Fruit fly (Drosophila melanogaster) whole organism, embryonic: ENCODE data around the gene CG15742.

Source experiments
- Atf-2 ChIP-seq: fragments of 200-800 bp; sonication (Bioruptor generic); optimal IDR thresholded peaks from 2 replicates; lab custom pipeline; 2016; ENCODE audit warnings: missing biosample characterization, missing genetic modification characterization
- B-H2 ChIP-seq: fragments of 200-800 bp; sonication (Bioruptor generic); optimal IDR thresholded peaks from 2 replicates; lab custom pipeline; 2018; ENCODE audit warnings: missing biosample characterization, mild to moderate bottlenecking, missing genetic modification characterization
- CG12104 ChIP-seq: fragments of 200-800 bp; sonication (Bioruptor generic); optimal IDR thresholded peaks from 3 replicates; lab custom pipeline; 2016; ENCODE audit warnings: missing biosample characterization, missing genetic modification characterization
- CG12299 ChIP-seq: fragments of 200-800 bp; sonication (Bioruptor generic); optimal IDR thresholded peaks from 2 replicates; lab custom pipeline; 2018; ENCODE audit warnings: missing biosample characterization, mild to moderate bottlenecking, missing genetic modification characterization
- CG12391 ChIP-seq: fragments of 200-800 bp; sonication (Bioruptor generic); optimal IDR thresholded peaks from 3 replicates; lab custom pipeline; 2018; ENCODE audit warnings: missing biosample characterization, mild to moderate bottlenecking, missing genetic modification characterization, moderate library complexity
- CG12659 ChIP-seq: fragments of 200-800 bp; sonication (Bioruptor generic); optimal IDR thresholded peaks from 3 replicates; lab custom pipeline; 2017; ENCODE audit warnings: mild to moderate bottlenecking, missing biosample characterization, missing genetic modification reagents, missing genetic modification characterization
- CG13123 ChIP-seq: fragments of 200-800 bp; sonication (Bioruptor generic); optimal IDR thresholded peaks from 2 replicates; lab custom pipeline; 2016; ENCODE audit warnings: missing biosample characterization, missing genetic modification characterization
- CG13287 ChIP-seq: fragments of 200-800 bp; sonication (Bioruptor generic); IDR thresholded peaks from 2 replicates; pipeline ENCODE4 v1.3.6; 2022; ENCODE audit warnings: missing biosample characterization, missing genetic modification characterization; ENCODE audit not compliant: partially characterized antibody
- CG15696 ChIP-seq: fragments of 200-800 bp; sonication (Bioruptor generic); optimal IDR thresholded peaks from 2 replicates; lab custom pipeline; 2019; ENCODE audit warnings: missing biosample characterization, mild to moderate bottlenecking, missing genetic modification characterization, moderate library complexity
- CG17612 ChIP-seq: fragments of 200-800 bp; sonication (Bioruptor generic); IDR thresholded peaks from 2 replicates; pipeline ENCODE4 v1.3.6; 2022; ENCODE audit warnings: missing biosample characterization, missing genetic modification characterization
- CG18619 ChIP-seq: fragments of 200-800 bp; sonication (Bioruptor generic); optimal IDR thresholded peaks from 3 replicates; lab custom pipeline; 2017; ENCODE audit warnings: missing biosample characterization, mild to moderate bottlenecking, missing genetic modification characterization
- CG32772 ChIP-seq: fragments of 200-800 bp; sonication (Bioruptor generic); IDR thresholded peaks from 2 replicates; pipeline ENCODE4 v1.3.6; 2022; ENCODE audit warnings: missing biosample characterization, missing genetic modification characterization
- CG3838 ChIP-seq: fragments of 200-800 bp; sonication (Bioruptor generic); optimal IDR thresholded peaks from 3 replicates; lab custom pipeline; 2016; ENCODE audit warnings: missing biosample characterization, missing genetic modification characterization
- CG5245 ChIP-seq: fragments of 200-800 bp; sonication (Bioruptor generic); optimal IDR thresholded peaks from 3 replicates; lab custom pipeline; 2016; ENCODE audit warnings: missing biosample characterization, missing genetic modification characterization
- CG6272 ChIP-seq: fragments of 200-800 bp; sonication (Bioruptor generic); IDR thresholded peaks from 2 replicates; pipeline ENCODE4 v1.3.6; 2022; ENCODE audit warnings: missing biosample characterization, missing genetic modification characterization
- CG6765 ChIP-seq: fragments of 200-800 bp; sonication (Bioruptor generic); optimal IDR thresholded peaks from 3 replicates; lab custom pipeline; 2017; ENCODE audit warnings: missing biosample characterization, mild to moderate bottlenecking, missing genetic modification characterization
- CG7745 ChIP-seq: fragments of 200-800 bp; sonication (Bioruptor generic); optimal IDR thresholded peaks from 2 replicates; lab custom pipeline; 2018; ENCODE audit warnings: missing biosample characterization, mild to moderate bottlenecking, missing genetic modification characterization, moderate library complexity
- CG8478 ChIP-seq: fragments of >200 bp; optimal IDR thresholded peaks from 2 replicates; lab custom pipeline; 2018
- CG9215 ChIP-seq: fragments of 200-800 bp; sonication (Bioruptor generic); IDR thresholded peaks from 2 replicates; pipeline ENCODE4 v1.3.6; 2022; ENCODE audit warnings: missing biosample characterization, missing genetic modification characterization
- CG9727 ChIP-seq: fragments of 200-800 bp; sonication (Bioruptor generic); optimal IDR thresholded peaks from 3 replicates; lab custom pipeline; 2017; ENCODE audit warnings: missing biosample characterization, mild to moderate bottlenecking, missing genetic modification characterization
- CHES-1-like ChIP-seq: fragments of 200-800 bp; sonication (Bioruptor generic); optimal IDR thresholded peaks from 2 replicates; lab custom pipeline; 2016; ENCODE audit warnings: missing biosample characterization, missing genetic modification characterization
- D19B ChIP-seq: fragments of 200-800 bp; sonication (Bioruptor generic); optimal IDR thresholded peaks from 2 replicates; lab custom pipeline; 2017; ENCODE audit warnings: missing biosample characterization, mild to moderate bottlenecking, missing genetic modification characterization
- Doc2 ChIP-seq: fragments of 200-800 bp; sonication (Bioruptor generic); IDR thresholded peaks from 2 replicates; pipeline ENCODE4 v1.3.6; 2022; ENCODE audit warnings: missing biosample characterization, missing genetic modification characterization
- Dp ChIP-seq: fragments of 200-800 bp; sonication (Bioruptor generic); optimal IDR thresholded peaks from 2 replicates; lab custom pipeline; 2018; ENCODE audit warnings: missing biosample characterization, mild to moderate bottlenecking, missing genetic modification characterization, moderate library complexity
- ERR ChIP-seq: fragments of 200-800 bp; sonication (Bioruptor generic); optimal IDR thresholded peaks from 2 replicates; lab custom pipeline; 2016; ENCODE audit warnings: missing biosample characterization, missing genetic modification characterization
- Hey ChIP-seq: fragments of 200-800 bp; sonication (Bioruptor generic); optimal IDR thresholded peaks from 3 replicates; lab custom pipeline; 2018; ENCODE audit warnings: missing biosample characterization, mild to moderate bottlenecking, missing genetic modification characterization
- Hr51 ChIP-seq, 2 experiments: fragments of 200-800 bp; sonication (Bioruptor generic); optimal IDR thresholded peaks; 2 replicates in 1 of 2; 3 replicates in 1 of 2; lab custom pipeline; 2016 to 2018; ENCODE audit warnings: missing biosample characterization in 2 of 2, missing genetic modification characterization in 2 of 2, mild to moderate bottlenecking in 1 of 2, moderate library complexity in 1 of 2
- Meics ChIP-seq: fragments of 200-800 bp; sonication (Bioruptor generic); optimal IDR thresholded peaks from 2 replicates; lab custom pipeline; 2017; ENCODE audit warnings: missing biosample characterization, mild to moderate bottlenecking, missing genetic modification characterization
- Myb ChIP-seq: fragments of 200-800 bp; sonication (Bioruptor generic); optimal IDR thresholded peaks from 2 replicates; lab custom pipeline; 2016; ENCODE audit warnings: missing biosample characterization, missing genetic modification characterization
- Stat92E ChIP-seq, 3 experiments: fragments of >200 bp in 2 of 3; fragments of 200-800 bp in 1 of 3; sonication (Bioruptor generic) in 1 of 3; optimal IDR thresholded peaks; 2 replicates each; lab custom pipeline; 2017 to 2019; ENCODE audit warnings: missing biosample characterization in 3 of 3, missing genetic modification characterization in 3 of 3, mild to moderate bottlenecking in 1 of 3, moderate library complexity in 1 of 3
- Tbp ChIP-seq: fragments of >200 bp; optimal IDR thresholded peaks from 2 replicates; lab custom pipeline; 2018; ENCODE audit warnings: missing biosample characterization, missing genetic modification characterization
- Usf ChIP-seq: fragments of 200-800 bp; sonication (Bioruptor generic); optimal IDR thresholded peaks from 2 replicates; lab custom pipeline; 2017; ENCODE audit warnings: missing genotype, missing biosample characterization, missing genetic modification characterization
- Xbp1 ChIP-seq: fragments of 200-800 bp; sonication (Bioruptor generic); optimal IDR thresholded peaks from 3 replicates; lab custom pipeline; 2016; ENCODE audit warnings: missing biosample characterization, mild to moderate bottlenecking, missing genetic modification characterization
- bigmax ChIP-seq: fragments of 200-800 bp; sonication (Bioruptor generic); optimal IDR thresholded peaks from 2 replicates; lab custom pipeline; 2018; ENCODE audit warnings: missing biosample characterization, mild to moderate bottlenecking, missing genetic modification characterization
- ci ChIP-seq: fragments of 200-800 bp; sonication (Bioruptor generic); IDR thresholded peaks from 3 replicates; pipeline ENCODE4 v1.3.6; 2022; ENCODE audit warnings: missing biosample characterization, missing genetic modification characterization
- cwo ChIP-seq: fragments of 200-800 bp; sonication (Bioruptor generic); optimal IDR thresholded peaks from 3 replicates; lab custom pipeline; 2017; ENCODE audit warnings: missing biosample characterization, missing genetic modification characterization, mild to moderate bottlenecking, moderate library complexity, missing genetic modification reagents
- dan ChIP-seq: fragments of 200-800 bp; sonication (Bioruptor generic); IDR thresholded peaks from 2 replicates; pipeline ENCODE4 v1.3.6; 2022; ENCODE audit warnings: missing biosample characterization, missing genetic modification characterization
- en ChIP-seq: fragments of 200-800 bp; sonication (Bioruptor generic); optimal IDR thresholded peaks from 2 replicates; lab custom pipeline; 2016; ENCODE audit warnings: missing biosample characterization, missing genetic modification characterization
- hkb ChIP-seq, 2 experiments: fragments of 200-800 bp in 1 of 2; fragments of >200 bp in 1 of 2; sonication (Bioruptor generic) in 1 of 2; IDR thresholded peaks in 1 of 2; optimal IDR thresholded peaks in 1 of 2; 2 replicates each; pipeline versions ENCODE4 v1.3.6 to Lab custom; 2017 to 2022; ENCODE audit warnings: missing biosample characterization in 1 of 2, missing genetic modification characterization in 1 of 2
- jigr1 ChIP-seq: fragments of 200-800 bp; sonication (Bioruptor generic); IDR thresholded peaks from 3 replicates; pipeline ENCODE4 v1.3.6; 2022; ENCODE audit warnings: missing biosample characterization, missing genetic modification characterization
- lola ChIP-seq, 3 experiments: fragments of >200 bp in 2 of 3; fragments of 200-800 bp in 1 of 3; sonication (Bioruptor generic) in 1 of 3; optimal IDR thresholded peaks; 2 replicates each; lab custom pipeline; 2017 to 2019; ENCODE audit warnings: missing biosample characterization in 3 of 3, missing genetic modification characterization in 3 of 3, mild to moderate bottlenecking in 1 of 3, moderate library complexity in 1 of 3
- peb ChIP-seq: fragments of 200-800 bp; sonication (Bioruptor generic); IDR thresholded peaks from 2 replicates; pipeline ENCODE4 v1.3.6; 2022; ENCODE audit warnings: missing biosample characterization, missing genetic modification characterization
- pros ChIP-seq: fragments of 200-800 bp; sonication (Bioruptor generic); optimal IDR thresholded peaks from 3 replicates; lab custom pipeline; 2019; ENCODE audit warnings: missing biosample characterization, mild to moderate bottlenecking, missing genetic modification characterization, moderate library complexity
- slbo ChIP-seq: fragments of 200-800 bp; sonication (Bioruptor generic); IDR thresholded peaks from 2 replicates; pipeline ENCODE4 v1.3.6; 2022; ENCODE audit warnings: missing biosample characterization, missing genetic modification characterization
- tio ChIP-seq: fragments of 200-800 bp; sonication (Bioruptor generic); optimal IDR thresholded peaks from 2 replicates; lab custom pipeline; 2017; ENCODE audit warnings: missing biosample characterization, missing genetic modification characterization, inconsistent platforms
- tna ChIP-seq: fragments of 200-800 bp; sonication (Bioruptor generic); IDR thresholded peaks from 2 replicates; pipeline ENCODE4 v1.3.6; 2022; ENCODE audit warnings: missing biosample characterization, missing genetic modification characterization; ENCODE audit not compliant: partially characterized antibody
- trem ChIP-seq: fragments of 200-800 bp; optimal IDR thresholded peaks from 3 replicates; lab custom pipeline; 2019; ENCODE audit warnings: missing biosample characterization, mild to moderate bottlenecking, missing genetic modification characterization, moderate library complexity
- unpg ChIP-seq: fragments of 200-800 bp; sonication (Bioruptor generic); optimal IDR thresholded peaks from 3 replicates; lab custom pipeline; 2018; ENCODE audit warnings: missing biosample characterization, mild to moderate bottlenecking, missing genetic modification characterization, moderate library complexity
- vnd ChIP-seq: fragments of 200-800 bp; sonication (Bioruptor generic); IDR thresholded peaks from 3 replicates; pipeline ENCODE4 v1.3.6; 2022; ENCODE audit warnings: missing biosample characterization, missing genetic modification characterization; ENCODE audit not compliant: partially characterized antibody
- z ChIP-seq: fragments of 200-800 bp; sonication (Bioruptor generic); IDR thresholded peaks from 3 replicates; pipeline ENCODE4 v1.3.6; 2022; ENCODE audit warnings: missing biosample characterization, missing genetic modification characterization
- zfh1 ChIP-seq: fragments of 200-800 bp; sonication (Bioruptor generic); IDR thresholded peaks from 3 replicates; pipeline ENCODE4 v1.3.6; 2022; ENCODE audit warnings: missing biosample characterization, missing genetic modification characterization

Gene CG15742

dm6 chrX:13258757-13259067 is 417 bp upstream of the CG15742 start, which contains the start of gene comt (continued):
- TF ChIP-seq CG12299 (tag; lab: Kevin White, UChicago) (peak; percentile 39), peb (GFP tag; lab: Robert Waterston, UW) (0 out of 2 replicates have a peak, but pooled peaks have one; percentile 19), CG18619 (GFP tag; lab: Kevin White, UChicago) (no peak), Stat92E (GFP tag; optimal IDR thresholded peaks at IDR 0.05; lab: Kevin White, UChicago) (no peak), CG9215 (GFP tag; lab: Robert Waterston, UW) (no peak), Usf (GFP tag; lab: Kevin White, UChicago) (peak; percentile 38), tna (GFP tag; lab: Robert Waterston, UW) (no peak), CG12391 (tag; lab: Kevin White, UChicago) (peak; percentile 87), CG17612 (GFP tag; lab: Robert Waterston, UW) (no peak), CG32772 (0 out of 2 replicates have a peak, but pooled peaks have one; percentile 33), CG12104 (GFP tag; lab: Kevin White, UChicago) (peak; percentile 51), CG15696 (tag; lab: Kevin White, UChicago) (peak; percentile 75), Hey (tag; lab: Kevin White, UChicago) (no peak), trem (tag; lab: Kevin White, UChicago) (peak; percentile 53), CG6272 (0 out of 2 replicates have a peak, but pooled peaks have one; percentile 16), Xbp1 (peak; percentile 51), zfh1 (GFP tag; lab: Robert Waterston, UW) (peak; percentile 65), CG9727 (GFP tag; lab: Kevin White, UChicago) (peak; percentile 74), Tbp (GFP tag; lab: Kevin White, UChicago) (no peak), ERR (GFP tag; lab: Kevin White, UChicago) (no peak), CG13287 (GFP tag; lab: Robert Waterston, UW) (no peak), D19B (GFP tag; lab: Kevin White, UChicago) (peak; percentile 36), Dp (GFP tag; lab: Kevin White, UChicago) (peak; percentile 32), CG13123 (no peak), CG5245 (no peak), unpg (GFP tag; lab: Kevin White, UChicago) (peak; percentile 70), Hr51 (GFP tag; optimal IDR thresholded peaks at IDR 0.05; lab: Kevin White, UChicago) (no peak), dan (GFP tag; lab: Robert Waterston, UW) (no peak), CG3838 (GFP tag; lab: Kevin White, UChicago) (no peak), Myb (GFP tag; lab: Kevin White, UChicago) (no peak), tio (GFP tag; lab: Kevin White, UChicago) (peak; percentile 44), Doc2 (GFP tag; lab: Robert Waterston, UW) (no peak), CG6765 (no peak), CG7745 (tag; lab: Kevin White, UChicago) (no peak), Meics (GFP tag; lab: Kevin White, UChicago) (no peak), vnd (GFP tag; lab: Robert Waterston, UW) (no peak), lola (GFP tag; optimal IDR thresholded peaks at IDR 0.05; lab: Kevin White, UChicago) (peak in 1 of 3 experiments; percentile 69), en (GFP tag; lab: Kevin White, UChicago) (no peak), pros (no peak), CG8478 (lab: Kevin White, UChicago) (no peak), Atf-2 (no peak), bigmax (no peak), B-H2 (GFP tag; lab: Kevin White, UChicago) (peak; percentile 45), CHES-1-like (no peak), cwo (GFP tag; lab: Kevin White, UChicago) (peak; percentile 27), ci (peak; percentile 71; the same call in 2 of the 3 replicates), slbo (GFP tag; lab: Robert Waterston, UW) (peak; percentile 47), z (no peak), hkb (optimal IDR thresholded peaks at IDR 0.05; lab: Kevin White, UChicago) (no peak), hkb (GFP tag; IDR thresholded peaks at IDR 0.05; lab: Robert Waterston, UW) (peak; percentile 70), jigr1 (GFP tag; lab: Robert Waterston, UW) (no peak), CG12659 (peak; percentile 56)
